Worm (Caenorhabditis elegans) whole organism, L4 larva: Measurements from ENCODE around the gene dars-2.

Source experiments
- T20F7.1 ChIP-seq: fragments of 200-800 bp; sonication (Bioruptor generic); optimal IDR thresholded peaks from 2 replicates; lab custom pipeline; 2018; ENCODE audit warnings: mild to moderate bottlenecking, missing genetic modification characterization, missing compliant biosample characterization
- ama-1 ChIP-seq: fragments of 150-350 bp; optimal IDR thresholded peaks from 2 replicates; lab custom pipeline; 2014; ENCODE audit warnings: inconsistent platforms, mixed read lengths
- ceh-28 ChIP-seq: fragments of 150-350 bp; optimal IDR thresholded peaks from 2 replicates; lab custom pipeline; 2014; ENCODE audit warnings: missing biosample characterization, missing genetic modification reagents, missing genetic modification characterization
- pha-4 ChIP-seq, 2 experiments: fragments of 150-350 bp in 1 of 2; fragments of 200-800 bp in 1 of 2; sonication (Bioruptor generic) in 1 of 2; IDR thresholded peaks in 1 of 2; optimal IDR thresholded peaks in 1 of 2; 2 replicates each; pipeline versions ENCODE4 v1.3.6 to Lab custom; 2014 to 2022; ENCODE audit warnings: missing genetic modification characterization in 2 of 2, missing genetic modification reagents in 2 of 2, missing biosample characterization in 1 of 2, missing compliant biosample characterization in 1 of 2
- skn-1 ChIP-seq: fragments of 150-350 bp; optimal IDR thresholded peaks from 2 replicates; lab custom pipeline; 2014; ENCODE audit warnings: missing biosample characterization, missing genetic modification characterization

DNA sequence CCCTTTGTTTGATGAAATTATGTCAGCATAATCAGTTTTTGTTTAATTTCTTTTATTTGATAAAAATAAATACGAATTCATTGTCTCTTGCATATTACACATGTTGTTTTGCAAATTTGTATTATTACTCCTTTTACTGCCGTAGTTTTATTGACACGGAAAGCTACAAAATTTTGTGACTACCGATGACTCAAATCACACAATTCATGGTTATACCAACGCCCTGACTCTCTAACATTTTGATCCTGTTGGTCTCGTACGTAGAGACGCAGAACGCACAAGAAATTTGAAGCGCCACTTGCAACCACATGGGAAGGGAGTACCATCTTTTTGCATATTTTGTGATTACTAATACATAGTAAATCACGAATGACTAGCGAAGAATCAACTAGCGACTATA lies 47.3 kb downstream of the dars-2 start, which contains the start of gene nhr-207:
- TF ChIP-seq pha-4 (GFP tag; IDR thresholded peaks at IDR 0.05; lab: Robert Waterston, UW): no peak
- TF ChIP-seq pha-4 (tag; optimal IDR thresholded peaks at IDR 0.05; lab: Kevin White, UChicago): no peak
- no peak for TF ChIP-seq ceh-28 (tag; lab: Kevin White, UChicago)
- TF ChIP-seq T20F7.1 (GFP tag; lab: Kevin White, UChicago): no peak
- TF ChIP-seq ama-1 (lab: Kevin White, UChicago): no peak
- TF ChIP-seq skn-1 (tag; lab: Kevin White, UChicago): no peak
